Fruit fly (Drosophila melanogaster): ENCODE data around the gene D2hgdh.
A peak's percentile ranks its signal among the peaks of the same experiment; 100 is the strongest.

D2hgdh gene

DNA sequence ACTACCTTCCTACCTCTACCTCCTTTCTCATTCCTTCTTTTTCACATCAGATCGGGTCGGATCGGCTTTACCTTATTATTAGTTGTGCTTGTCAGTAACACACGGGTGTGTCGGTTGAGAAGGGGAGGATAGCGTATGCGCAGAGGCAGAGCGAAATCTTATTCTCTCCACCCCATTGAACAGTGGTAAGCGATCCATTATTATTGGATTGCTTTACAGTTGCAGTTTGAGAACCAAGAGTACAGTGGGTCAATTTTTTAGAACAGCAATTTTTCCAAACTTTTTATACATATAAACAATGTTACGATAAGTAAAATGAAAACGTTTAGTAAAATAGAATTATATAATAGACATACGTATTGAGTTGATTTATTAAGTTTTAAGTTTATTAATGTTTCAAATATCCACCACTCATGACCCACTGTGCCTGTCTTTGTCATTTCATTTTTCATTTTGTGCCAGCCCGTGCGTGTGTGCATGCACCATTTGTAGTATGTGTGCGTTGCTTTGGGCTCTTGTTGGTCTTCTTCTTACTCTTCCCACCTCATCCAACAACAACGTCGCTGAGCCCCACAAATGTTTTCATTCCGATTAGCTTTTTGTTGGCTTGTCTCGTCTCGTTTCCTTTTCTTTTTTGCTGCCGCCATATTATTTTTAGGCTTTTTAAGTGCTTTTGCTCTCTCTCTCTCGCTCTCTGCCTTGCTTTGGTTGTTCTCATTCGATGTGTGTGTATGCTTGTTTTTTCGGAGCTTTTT, 3.5 kb upstream of the D2hgdh start (continued):
- TF ChIP-seq sima (GFP tag; optimal IDR thresholded peaks at IDR 0.05): peak; percentile 89
- TF ChIP-seq Pdp1 (GFP tag; optimal IDR thresholded peaks at IDR 0.05): peak; percentile 89 to 97
- peak; percentile 98 for TF ChIP-seq nom (GFP tag; optimal IDR thresholded peaks at IDR 0.05)
- no peak for TF ChIP-seq tll (GFP tag; optimal IDR thresholded peaks at IDR 0.05)
- peak; percentile 32 for TF ChIP-seq Myb (GFP tag; optimal IDR thresholded peaks at IDR 0.05)
- peak; percentile 98 for TF ChIP-seq CG11247 (GFP tag; IDR thresholded peaks at IDR 0.05)
- peak; percentile 99 for TF ChIP-seq CG1233 (GFP tag; optimal IDR thresholded peaks at IDR 0.05)
- peak; percentile 98 for TF ChIP-seq CG17328 (GFP tag; IDR thresholded peaks at IDR 0.05)
- TF ChIP-seq ac (GFP tag; optimal IDR thresholded peaks at IDR 0.05): peak; percentile 99
- TF ChIP-seq HmgZ (tag; optimal IDR thresholded peaks at IDR 0.05): peak; percentile 99
- peak; percentile 92 for TF ChIP-seq Side (GFP tag; optimal IDR thresholded peaks at IDR 0.05)
- peak; percentile 98 for TF ChIP-seq CG9215 (GFP tag; IDR thresholded peaks at IDR 0.05)
- TF ChIP-seq sob (GFP tag; IDR thresholded peaks at IDR 0.05): peak; percentile 99
- peak; percentile 98 for TF ChIP-seq Blimp-1 (GFP tag; optimal IDR thresholded peaks at IDR 0.05)
- peak; percentile 78 for TF ChIP-seq NK7.1 (GFP tag; optimal IDR thresholded peaks at IDR 0.05)
- peak; percentile 97 for TF ChIP-seq Gug (GFP tag; IDR thresholded peaks at IDR 0.05)
- TF ChIP-seq CG18262 (tag; optimal IDR thresholded peaks at IDR 0.05): peak; percentile 99
- TF ChIP-seq CG13894 (tag; optimal IDR thresholded peaks at IDR 0.05): peak; percentile 99
- peak; percentile 97 for TF ChIP-seq CG2199 (GFP tag; IDR thresholded peaks at IDR 0.05)
- TF ChIP-seq B-H1 (GFP tag; IDR thresholded peaks at IDR 0.05): peak; percentile 98
- TF ChIP-seq CG3847 (GFP tag; IDR thresholded peaks at IDR 0.05): peak; percentile 99
- peak; percentile 99 for TF ChIP-seq Awh (GFP tag; IDR thresholded peaks at IDR 0.05)
- TF ChIP-seq sna (GFP tag; IDR thresholded peaks at IDR 0.05; ENCODE audit: partially characterized antibody): peak; percentile 59
- TF ChIP-seq hbn (GFP tag; IDR thresholded peaks at IDR 0.05; ENCODE audit: partially characterized antibody): peak; percentile 15; the same call in 1 of the 2 replicates
- TF ChIP-seq eyg (GFP tag; optimal IDR thresholded peaks at IDR 0.05): peak; percentile 55
- peak; percentile 61 for TF ChIP-seq ato (GFP tag; IDR thresholded peaks at IDR 0.05; ENCODE audit: partially characterized antibody)
- TF ChIP-seq CG18764 (GFP tag; optimal IDR thresholded peaks at IDR 0.05): peak; percentile 97
- TF ChIP-seq vfl (GFP tag; optimal IDR thresholded peaks at IDR 0.05): peak; percentile 96
- TF ChIP-seq CG5180 (GFP tag; optimal IDR thresholded peaks at IDR 0.05): peak; percentile 93
- peak; percentile 95 for TF ChIP-seq tup (GFP tag; optimal IDR thresholded peaks at IDR 0.05)
- TF ChIP-seq CG42726 (GFP tag; IDR thresholded peaks at IDR 0.05; ENCODE audit: partially characterized antibody): no peak; the same call in 1 of the 2 replicates
- TF ChIP-seq jumu (GFP tag; optimal IDR thresholded peaks at IDR 0.05): peak; percentile 92
- peak; percentile 93 for TF ChIP-seq ssp (GFP tag; IDR thresholded peaks at IDR 0.05)
- peak; percentile 94 for TF ChIP-seq dan (GFP tag; IDR thresholded peaks at IDR 0.05)
- TF ChIP-seq emc (GFP tag; optimal IDR thresholded peaks at IDR 0.05): peak; percentile 90
- TF ChIP-seq CG31388 (GFP tag; optimal IDR thresholded peaks at IDR 0.05): peak; percentile 97
- peak; percentile 72 for TF ChIP-seq knrl (GFP tag; IDR thresholded peaks at IDR 0.05; ENCODE audit: partially characterized antibody)
- no peak for TF ChIP-seq Sry-δ (GFP tag; optimal IDR thresholded peaks at IDR 0.05)
- TF ChIP-seq mam (GFP tag; optimal IDR thresholded peaks at IDR 0.05): peak; percentile 94
- TF ChIP-seq eve (GFP tag; optimal IDR thresholded peaks at IDR 0.05): peak in 1 of 2 experiments; percentile 100
- peak; percentile 95 for TF ChIP-seq CG8281 (tag; optimal IDR thresholded peaks at IDR 0.05)
- peak; percentile 93 for TF ChIP-seq wek (GFP tag; optimal IDR thresholded peaks at IDR 0.05)
- peak; percentile 98 for TF ChIP-seq Drgx (GFP tag; IDR thresholded peaks at IDR 0.05)
- TF ChIP-seq vvl (GFP tag; IDR thresholded peaks at IDR 0.05): peak; percentile 99
- peak; percentile 98 for TF ChIP-seq H15 (GFP tag; IDR thresholded peaks at IDR 0.05)
- TF ChIP-seq CG12659 (GFP tag; optimal IDR thresholded peaks at IDR 0.05): peak; percentile 98
- peak; percentile 69; the same call in 2 of the 3 replicates for TF ChIP-seq HLH4C (GFP tag; IDR thresholded peaks at IDR 0.05; ENCODE audit: partially characterized antibody)
- peak; percentile 91 for TF ChIP-seq Jarid2 (GFP tag; optimal IDR thresholded peaks at IDR 0.05)
